Fruit fly (Drosophila melanogaster): Measurements from ENCODE around the gene CG10418.

- TF ChIP-seq pan (optimal IDR thresholded peaks at IDR 0.05) = no peak
- TF ChIP-seq EcR (GFP tag; optimal IDR thresholded peaks at IDR 0.05) = no peak
- no peak for TF ChIP-seq usp (GFP tag; optimal IDR thresholded peaks at IDR 0.05)
Observed at dm6 chr3L:12296073-12296527, 40.4 kb upstream of the CG10418 start, which contains the start of gene CG4328.
